Worm (Caenorhabditis elegans): ENCODE results near the gene inos-1.
A peak's percentile ranks its signal among the peaks of the same experiment; 100 is the strongest.

Gene inos-1

DNA sequence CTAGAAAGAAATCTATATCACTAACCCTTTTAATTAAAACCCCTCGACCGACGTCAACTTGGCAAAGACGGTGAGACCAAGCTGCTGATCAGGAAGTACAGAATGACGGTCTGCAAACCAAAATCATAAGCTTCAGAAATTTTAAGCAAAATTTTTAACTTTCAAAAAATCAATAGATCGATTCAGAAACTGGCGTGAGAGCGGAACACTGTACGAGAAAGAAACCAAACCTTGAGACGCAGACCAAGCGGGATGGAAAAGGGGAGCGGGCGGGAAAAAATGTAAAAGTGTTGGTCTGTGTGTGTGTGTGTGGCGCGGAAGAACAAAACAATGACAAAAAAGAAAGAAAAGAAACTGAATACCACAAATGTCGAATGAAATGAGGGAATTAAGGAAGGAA, 48.4 kb upstream of the inos-1 start, which contains the start of the genes F44E5.17 and gpb-1:
F44E5.17 (minus strand) TSS at position 101 of the 400 bp plus-strand sequence.
gpb-1 (minus strand) TSS at position 118 of the 400 bp plus-strand sequence.
- TF ChIP-seq ceh-28 (tag; optimal IDR thresholded peaks at IDR 0.05), result peak; percentile 29
- TF ChIP-seq ZK546.5 (tag; optimal IDR thresholded peaks at IDR 0.05), result no peak

DNA sequence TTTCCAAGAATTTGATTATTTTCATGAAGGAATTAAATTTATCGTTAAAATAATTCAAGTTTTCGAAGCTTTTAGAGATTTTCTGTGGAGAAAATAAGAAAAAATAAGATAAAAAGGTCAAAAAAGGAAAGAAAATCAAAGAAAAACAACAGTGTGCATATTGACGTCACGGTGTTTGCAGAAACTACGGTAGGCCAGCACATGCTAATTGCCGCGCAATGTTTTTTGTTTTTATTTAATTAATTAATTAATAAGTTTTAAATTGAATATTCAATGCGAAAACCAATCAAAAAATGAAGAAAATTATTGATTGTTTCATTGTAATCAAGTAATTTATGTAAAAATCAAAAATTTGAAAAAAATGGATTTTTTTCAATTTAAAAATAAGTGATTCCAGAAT, 47.8 kb upstream of the inos-1 start:
- TF ChIP-seq nfya-1 (tag; optimal IDR thresholded peaks at IDR 0.05; ENCODE audit: insufficient read depth) (peak; percentile 1), tbx-2 (tag; optimal IDR thresholded peaks at IDR 0.05) (no peak), pha-4 (tag; optimal IDR thresholded peaks at IDR 0.05) (peak; percentile 26), eor-1 (tag; optimal IDR thresholded peaks at IDR 0.05) (no peak)

DNA sequence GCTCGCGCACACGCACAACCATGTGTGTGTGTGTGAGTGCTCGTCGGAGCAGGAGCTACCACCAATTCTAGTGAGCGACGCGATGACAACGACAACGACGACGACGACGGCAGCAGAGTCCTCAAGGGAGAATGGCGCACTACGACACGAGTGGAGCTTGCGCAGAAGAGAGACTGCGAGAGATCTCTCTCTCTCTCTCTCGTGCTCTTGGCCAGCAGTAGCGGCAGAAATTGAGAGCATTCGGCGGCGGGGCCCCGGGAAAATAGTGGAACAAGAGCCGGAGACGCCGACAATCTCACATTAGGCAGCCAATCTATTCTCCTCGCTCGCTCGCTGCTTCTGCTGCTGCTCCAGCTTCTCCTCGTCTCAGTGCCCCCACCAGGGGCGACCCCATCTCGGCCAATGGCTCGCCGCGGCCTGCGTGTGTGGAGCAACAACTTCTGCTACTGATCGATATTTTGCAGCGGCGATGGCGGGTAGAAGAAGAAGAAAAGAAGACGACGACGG, 46.7 kb upstream of the inos-1 start:
- TF ChIP-seq nhr-28 (tag; optimal IDR thresholded peaks at IDR 0.05), result no peak
- no peak for TF ChIP-seq nhr-77 (tag; optimal IDR thresholded peaks at IDR 0.05)
- peak; percentile 15 for TF ChIP-seq mdl-1 (tag; optimal IDR thresholded peaks at IDR 0.05)
- no peak for TF ChIP-seq mml-1 (tag; optimal IDR thresholded peaks at IDR 0.05)
- TF ChIP-seq fkh-10 (GFP tag; optimal IDR thresholded peaks at IDR 0.05), result peak; percentile 30
- TF ChIP-seq pqm-1 (tag; optimal IDR thresholded peaks at IDR 0.05), result no peak
- peak; percentile 59 for TF ChIP-seq lsy-12 (tag; optimal IDR thresholded peaks at IDR 0.05)
- peak; percentile 90 for TF ChIP-seq nfya-1 (tag; optimal IDR thresholded peaks at IDR 0.05; ENCODE audit: insufficient read depth)
- TF ChIP-seq ceh-9 (tag; optimal IDR thresholded peaks at IDR 0.05), result no peak
- peak; percentile 69 for TF ChIP-seq ama-1 (optimal IDR thresholded peaks at IDR 0.05)
- peak; percentile 53 for TF ChIP-seq ceh-82 (tag; optimal IDR thresholded peaks at IDR 0.05)
- no peak for TF ChIP-seq ceh-16 (tag; optimal IDR thresholded peaks at IDR 0.05)
- TF ChIP-seq ZK546.5 (tag; optimal IDR thresholded peaks at IDR 0.05), result no peak
- TF ChIP-seq nhr-25 (tag; optimal IDR thresholded peaks at IDR 0.05), result no peak
- TF ChIP-seq nhr-76 (tag; optimal IDR thresholded peaks at IDR 0.05), result no peak
- TF ChIP-seq egl-27 (tag; optimal IDR thresholded peaks at IDR 0.05), result peak; percentile 70
- peak; percentile 22 for TF ChIP-seq zag-1 (tag; optimal IDR thresholded peaks at IDR 0.05)
- no peak for TF ChIP-seq unc-39 (tag; optimal IDR thresholded peaks at IDR 0.05)
- no peak for TF ChIP-seq ztf-11 (tag; optimal IDR thresholded peaks at IDR 0.05)
- peak; percentile 70 for TF ChIP-seq hmg-11 (tag; optimal IDR thresholded peaks at IDR 0.05)
- TF ChIP-seq jun-1 (tag; optimal IDR thresholded peaks at IDR 0.05), result no peak
- peak; percentile 47 for TF ChIP-seq tbx-2 (tag; optimal IDR thresholded peaks at IDR 0.05)
- TF ChIP-seq aly-2 (tag; optimal IDR thresholded peaks at IDR 0.05), result no peak
- TF ChIP-seq elt-2 (tag; optimal IDR thresholded peaks at IDR 0.05), result no peak
- TF ChIP-seq egl-5 (tag; optimal IDR thresholded peaks at IDR 0.05), result peak; percentile 50
- no peak for TF ChIP-seq eor-1 (tag; optimal IDR thresholded peaks at IDR 0.05)
- TF ChIP-seq R02D3.7 (tag; optimal IDR thresholded peaks at IDR 0.05), result no peak
- peak; percentile 8 for TF ChIP-seq snpc-4 (tag; optimal IDR thresholded peaks at IDR 0.05)
- TF ChIP-seq skn-1 (tag; optimal IDR thresholded peaks at IDR 0.05), result peak; percentile 9
- no peak for TF ChIP-seq nhr-67 (tag; optimal IDR thresholded peaks at IDR 0.05)
- peak; percentile 32 for TF ChIP-seq ceh-28 (tag; optimal IDR thresholded peaks at IDR 0.05)
- TF ChIP-seq pha-4 (tag; optimal IDR thresholded peaks at IDR 0.05), result no peak
- TF ChIP-seq nhr-237 (tag; optimal IDR thresholded peaks at IDR 0.05), result no peak
- TF ChIP-seq sea-2 (GFP tag; optimal IDR thresholded peaks at IDR 0.05), result peak; percentile 32
- TF ChIP-seq fkh-2 (tag; optimal IDR thresholded peaks at IDR 0.05), result no peak
- TF ChIP-seq nhr-43 (tag; optimal IDR thresholded peaks at IDR 0.05; ENCODE audit: poor library complexity, severe bottlenecking), result no peak
- no peak for TF ChIP-seq fos-1 (tag; optimal IDR thresholded peaks at IDR 0.05)
- TF ChIP-seq lin-39 (tag; optimal IDR thresholded peaks at IDR 0.05), result peak; percentile 92
- peak; percentile 4 for TF ChIP-seq elt-1 (tag; optimal IDR thresholded peaks at IDR 0.05)
- TF ChIP-seq nhr-23 (tag; optimal IDR thresholded peaks at IDR 0.05), result no peak
- no peak for TF ChIP-seq nhr-11 (tag; optimal IDR thresholded peaks at IDR 0.05)
- peak; percentile 24 for TF ChIP-seq lin-15B (tag; optimal IDR thresholded peaks at IDR 0.05)
- no peak for TF ChIP-seq elt-3 (tag; optimal IDR thresholded peaks at IDR 0.05)
- no peak for TF ChIP-seq unc-62 (GFP tag; optimal IDR thresholded peaks at IDR 0.05)
- no peak for TF ChIP-seq ztf-4 (tag; optimal IDR thresholded peaks at IDR 0.05)
- no peak for TF ChIP-seq daf-12 (tag; optimal IDR thresholded peaks at IDR 0.05)
- TF ChIP-seq nhr-12 (tag; optimal IDR thresholded peaks at IDR 0.05), result no peak

All from whole organism, L3 larva.